Worm (Caenorhabditis elegans): ENCODE data around the gene F40F8.12.

The F40F8.12 gene

ce11 chrII:11152495-11152894 is 22.9 kb downstream of the F40F8.12 start, which contains the start of gene pqm-1:
TSS of gene pqm-1 (minus strand) at chrII:11152595.
- TF ChIP-seq attf-3 (GFP tag; conservative IDR thresholded peaks at IDR 0.05): no peak
- TF ChIP-seq madf-6 (GFP tag; IDR thresholded peaks at IDR 0.05): no peak
- TF ChIP-seq fkh-3 (tag; optimal IDR thresholded peaks at IDR 0.05): no peak
- no peak for TF ChIP-seq aptf-3 (GFP tag; IDR thresholded peaks at IDR 0.05)
- TF ChIP-seq F23B12.7 (tag; optimal IDR thresholded peaks at IDR 0.05; ENCODE audit: insufficient read depth): no peak
- no peak for TF ChIP-seq ccch-3 (GFP tag; optimal IDR thresholded peaks at IDR 0.05)
- TF ChIP-seq tlf-1 (GFP tag; optimal IDR thresholded peaks at IDR 0.05): no peak

- TF ChIP-seq snpc-1.1 (tag; optimal IDR thresholded peaks at IDR 0.05; ENCODE audit: insufficient read depth) (no peak), hlh-12 (tag; optimal IDR thresholded peaks at IDR 0.05) (no peak), rcor-1 (GFP tag; IDR thresholded peaks at IDR 0.05) (no peak), Y53G8AR.9 (GFP tag; conservative IDR thresholded peaks at IDR 0.05) (peak; percentile 31; the same call in 1 of the 2 replicates), dox-1 (GFP tag; IDR thresholded peaks at IDR 0.05) (0 out of 2 replicates have a peak, but pooled peaks have one; percentile 11), hrde-1 (tag; optimal IDR thresholded peaks at IDR 0.05; ENCODE audit: borderline replicate concordance) (no peak), nhr-80 (tag; optimal IDR thresholded peaks at IDR 0.05) (peak; percentile 60)
Measured at ce11 chrII:11153080-11153479, 23.5 kb downstream of the F40F8.12 start.

- TF ChIP-seq hrde-1 (tag; optimal IDR thresholded peaks at IDR 0.05; ENCODE audit: borderline replicate concordance): no peak
- peak; percentile 19 for TF ChIP-seq tbp1 (GFP tag; optimal IDR thresholded peaks at IDR 0.05)
- TF ChIP-seq fkh-3 (tag; optimal IDR thresholded peaks at IDR 0.05): no peak
- TF ChIP-seq C17E4.6 (GFP tag; IDR thresholded peaks at IDR 0.05): no peak
- TF ChIP-seq F37B4.10 (GFP tag; IDR thresholded peaks at IDR 0.05): no peak
- no peak for TF ChIP-seq ztf-22 (GFP tag; optimal IDR thresholded peaks at IDR 0.05)
- TF ChIP-seq nfya-2 (GFP tag; IDR thresholded peaks at IDR 0.05): no peak
- TF ChIP-seq sea-2 (GFP tag; IDR thresholded peaks at IDR 0.05): no peak
- peak in 1 of 2 experiments; percentile 10 for TF ChIP-seq let-607 (tag; optimal IDR thresholded peaks at IDR 0.05)
- TF ChIP-seq unc-130 (GFP tag; optimal IDR thresholded peaks at IDR 0.05): no peak
- no peak for TF ChIP-seq repo-1 (tag; optimal IDR thresholded peaks at IDR 0.05)
- TF ChIP-seq Y53G8AR.9 (GFP tag; conservative IDR thresholded peaks at IDR 0.05): no peak; the same call in 1 of the 2 replicates
- TF ChIP-seq ceh-100 (GFP tag; IDR thresholded peaks at IDR 0.05): no peak
- no peak for TF ChIP-seq T26A5.8 (tag; optimal IDR thresholded peaks at IDR 0.05)
- TF ChIP-seq ekl-4 (GFP tag; IDR thresholded peaks at IDR 0.05): no peak
- peak; percentile 9 for TF ChIP-seq unc-62 (GFP tag; optimal IDR thresholded peaks at IDR 0.05)
- TF ChIP-seq hmg-20 (GFP tag; IDR thresholded peaks at IDR 0.05): no peak
- no peak for TF ChIP-seq lin-54 (GFP tag; optimal IDR thresholded peaks at IDR 0.05)
- TF ChIP-seq madf-8 (GFP tag; conservative IDR thresholded peaks at IDR 0.05): no peak
- no peak for TF ChIP-seq snpc-3.4 (tag; optimal IDR thresholded peaks at IDR 0.05)
- no peak for TF ChIP-seq rpc-1 (optimal IDR thresholded peaks at IDR 0.05)
- no peak for TF ChIP-seq rpc-1 (tag; optimal IDR thresholded peaks at IDR 0.05)
- TF ChIP-seq mel-28 (tag; optimal IDR thresholded peaks at IDR 0.05; ENCODE audit: borderline replicate concordance): no peak
- TF ChIP-seq him-1 (tag; optimal IDR thresholded peaks at IDR 0.05): no peak
- no peak for TF ChIP-seq ZK185.1 (tag; optimal IDR thresholded peaks at IDR 0.05; ENCODE audit: poor library complexity, severe bottlenecking)
- TF ChIP-seq ceh-58 (GFP tag; IDR thresholded peaks at IDR 0.05): no peak
- TF ChIP-seq die-1 (tag; optimal IDR thresholded peaks at IDR 0.05): no peak
- TF ChIP-seq B0261.1 (tag; optimal IDR thresholded peaks at IDR 0.05): no peak
- TF ChIP-seq cebp-1 (GFP tag; IDR thresholded peaks at IDR 0.05): peak; percentile 33; the same call in 1 of the 2 replicates
- TF ChIP-seq cebp-1 (tag; optimal IDR thresholded peaks at IDR 0.05): peak; percentile 56
- TF ChIP-seq nhr-80 (tag; optimal IDR thresholded peaks at IDR 0.05): peak; percentile 74
- TF ChIP-seq F23B12.7 (tag; optimal IDR thresholded peaks at IDR 0.05; ENCODE audit: insufficient read depth): peak; percentile 46
- TF ChIP-seq ceh-91 (GFP tag; IDR thresholded peaks at IDR 0.05): no peak
- TF ChIP-seq ceh-27 (GFP tag; optimal IDR thresholded peaks at IDR 0.05): no peak
- no peak for TF ChIP-seq nhr-120 (GFP tag; IDR thresholded peaks at IDR 0.05)
- no peak for TF ChIP-seq Y79H2A.3 (GFP tag; conservative IDR thresholded peaks at IDR 0.05)
Measured at ce11 chrII:11153800-11154199, 24.2 kb downstream of the F40F8.12 start.
